Worm (Caenorhabditis elegans) whole organism, L1 larva: ENCODE data around the gene clec-179.

Source experiments
- C34B4.2 ChIP-seq: sonication (generic microtip); optimal IDR thresholded peaks from 2 replicates; lab custom pipeline; 2017; ENCODE audit warnings: mild to moderate bottlenecking, missing genetic modification characterization, missing compliant biosample characterization
- aha-1 ChIP-seq: fragments of 150-350 bp; optimal IDR thresholded peaks from 2 replicates; lab custom pipeline; 2014; ENCODE audit warnings: missing biosample characterization, missing genetic modification characterization
- aly-2 ChIP-seq: fragments of 150-350 bp; optimal IDR thresholded peaks from 2 replicates; lab custom pipeline; 2014; ENCODE audit warnings: missing biosample characterization, missing genetic modification characterization
- blmp-1 ChIP-seq: fragments of 150-350 bp; optimal IDR thresholded peaks from 2 replicates; lab custom pipeline; 2014; ENCODE audit warnings: missing biosample characterization, missing genetic modification characterization
- ceh-63 ChIP-seq: fragments of 200-800 bp; sonication (Bioruptor generic); optimal IDR thresholded peaks from 2 replicates; lab custom pipeline; 2018; ENCODE audit warnings: mild to moderate bottlenecking, missing genetic modification characterization, missing compliant biosample characterization
- ceh-8 ChIP-seq: fragments of 200-800 bp; sonication (Bioruptor generic); optimal IDR thresholded peaks from 2 replicates; lab custom pipeline; 2018; ENCODE audit warnings: mild to moderate bottlenecking, missing genetic modification characterization, moderate library complexity, missing compliant biosample characterization
- efl-1 ChIP-seq, 4 experiments: fragments of 150-350 bp; optimal IDR thresholded peaks in 3 of 4; peaks in 1 of 4; 1 replicate in 1 of 4; 2 replicates in 3 of 4; lab custom pipeline; 2014; ENCODE audit warnings: missing biosample characterization in 2 of 4, missing genetic modification characterization in 2 of 4, missing genetic modification reagents in 2 of 4
- egl-13 ChIP-seq: sonication (generic microtip); optimal IDR thresholded peaks from 2 replicates; lab custom pipeline; 2016; ENCODE audit warnings: missing genotype, missing genetic modification reagents, missing genetic modification characterization, missing compliant biosample characterization
- egl-27 ChIP-seq, 2 experiments: fragments of 150-350 bp in 1 of 2; sonication (generic microtip); optimal IDR thresholded peaks; 3 replicates each; lab custom pipeline; 2017 to 2018; ENCODE audit warnings: missing biosample characterization in 2 of 2, missing genetic modification characterization in 2 of 2, missing genetic modification reagents in 2 of 2
- elt-2 ChIP-seq: sonication (generic microtip); optimal IDR thresholded peaks from 2 replicates; lab custom pipeline; 2016; ENCODE audit warnings: missing genetic modification characterization, mild to moderate bottlenecking, inconsistent platforms, missing compliant biosample characterization, missing genetic modification reagents
- fkh-8 ChIP-seq: sonication (generic microtip); optimal IDR thresholded peaks from 2 replicates; lab custom pipeline; 2016; ENCODE audit warnings: mild to moderate bottlenecking, missing genetic modification characterization, missing compliant biosample characterization
- grh-1 ChIP-seq: fragments of 200-800 bp; sonication (Bioruptor generic); IDR thresholded peaks from 2 replicates; pipeline ENCODE4 v1.3.6; 2022; ENCODE audit warnings: missing genetic modification reagents, missing genetic modification characterization, missing compliant biosample characterization
- hlh-4 ChIP-seq: sonication (generic microtip); optimal IDR thresholded peaks from 2 replicates; lab custom pipeline; 2016; ENCODE audit warnings: mild to moderate bottlenecking, missing genetic modification characterization, missing compliant biosample characterization
- hpl-2 ChIP-seq: fragments of 150-350 bp; optimal IDR thresholded peaks from 2 replicates; lab custom pipeline; 2014; ENCODE audit warnings: missing biosample characterization, missing genetic modification reagents, missing genetic modification characterization
- irx-1 ChIP-seq: sonication (generic microtip); optimal IDR thresholded peaks from 2 replicates; lab custom pipeline; 2016; ENCODE audit warnings: missing genetic modification characterization, missing compliant biosample characterization
- jun-1 ChIP-seq: fragments of 150-350 bp; optimal IDR thresholded peaks from 2 replicates; lab custom pipeline; 2014; ENCODE audit warnings: missing biosample characterization, missing genetic modification reagents, missing genetic modification characterization
- lin-13 ChIP-seq: fragments of 150-350 bp; optimal IDR thresholded peaks from 2 replicates; lab custom pipeline; 2014; ENCODE audit warnings: missing biosample characterization, missing genetic modification reagents, missing genetic modification characterization
- lin-14 ChIP-seq: fragments of 200-800 bp; sonication (Bioruptor generic); optimal IDR thresholded peaks from 2 replicates; lab custom pipeline; 2018; ENCODE audit warnings: mild to moderate bottlenecking, missing genetic modification characterization, moderate library complexity, missing compliant biosample characterization
- lsy-2 ChIP-seq, 2 experiments: fragments of 150-350 bp; optimal IDR thresholded peaks; 2 replicates each; lab custom pipeline; 2014; ENCODE audit warnings: missing biosample characterization in 2 of 2, missing genetic modification characterization in 2 of 2
- mab-9 ChIP-seq: fragments of 200-800 bp; sonication (Bioruptor generic); IDR thresholded peaks from 2 replicates; pipeline ENCODE4 v1.3.6; 2022; ENCODE audit warnings: missing genetic modification reagents, missing genetic modification characterization, missing compliant biosample characterization
- nhr-12 ChIP-seq: sonication (generic microtip); optimal IDR thresholded peaks from 2 replicates; lab custom pipeline; 2017; ENCODE audit warnings: missing biosample characterization, missing genetic modification characterization
- nhr-19 ChIP-seq: fragments of 200-800 bp; sonication (Bioruptor generic); conservative IDR thresholded peaks from 2 replicates; pipeline ENCODE4 v1.3.6; 2022; ENCODE audit warnings: missing genetic modification characterization, missing compliant biosample characterization
- nhr-28 ChIP-seq: fragments of 150-350 bp; optimal IDR thresholded peaks from 2 replicates; lab custom pipeline; 2014; ENCODE audit warnings: missing biosample characterization, missing genetic modification characterization
- sox-4 ChIP-seq: sonication (generic microtip); optimal IDR thresholded peaks from 2 replicates; lab custom pipeline; 2016; ENCODE audit warnings: missing genetic modification characterization, missing compliant biosample characterization
- sptf-1 ChIP-seq: fragments of 150-350 bp; optimal IDR thresholded peaks from 2 replicates; lab custom pipeline; 2014; ENCODE audit warnings: missing biosample characterization, missing genetic modification characterization
- tbx-2 ChIP-seq: sonication (generic microtip); optimal IDR thresholded peaks from 2 replicates; lab custom pipeline; 2016; ENCODE audit warnings: missing genetic modification characterization, missing compliant biosample characterization
- tlp-1 ChIP-seq: fragments of 150-350 bp; optimal IDR thresholded peaks from 2 replicates; lab custom pipeline; 2014; ENCODE audit warnings: missing biosample characterization, missing genetic modification characterization
- unc-62 ChIP-seq: fragments of 150-350 bp; optimal IDR thresholded peaks from 2 replicates; lab custom pipeline; 2014; ENCODE audit warnings: missing biosample characterization, missing genetic modification reagents, missing genetic modification characterization
- vab-15 ChIP-seq: sonication (generic microtip); optimal IDR thresholded peaks from 2 replicates; lab custom pipeline; 2017; ENCODE audit warnings: missing genotype, mild to moderate bottlenecking, missing genetic modification characterization, missing compliant biosample characterization
- ztf-11 ChIP-seq, 2 experiments: sonication (generic microtip); optimal IDR thresholded peaks; 2 replicates each; lab custom pipeline; 2016 to 2017; ENCODE audit warnings: missing genetic modification characterization in 2 of 2, missing biosample characterization in 1 of 2, missing compliant biosample characterization in 1 of 2

The clec-179 gene

DNA sequence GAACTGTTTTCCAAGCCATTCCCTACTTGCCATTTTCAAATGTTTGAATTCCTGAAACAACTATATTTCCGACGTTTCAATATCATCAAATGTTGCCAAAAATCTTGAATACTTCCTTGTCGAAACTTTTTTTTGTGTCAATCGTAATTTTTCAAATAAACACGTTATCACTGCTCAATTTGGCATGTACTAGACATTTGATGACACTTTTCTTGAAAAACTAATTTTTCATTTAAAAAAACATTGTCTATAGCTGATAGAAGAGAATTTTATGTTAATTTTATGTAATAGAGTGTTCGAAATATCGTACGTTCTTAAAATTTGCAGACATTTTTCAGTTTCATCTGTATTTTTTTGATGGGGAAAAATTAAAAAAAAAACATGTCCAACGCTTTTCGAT, 1.7 kb downstream of the clec-179 start:
- TF ChIP-seq sox-4 (tag; lab: Kevin White, UChicago) (no peak), lin-14 (no peak), grh-1 (GFP tag; lab: Robert Waterston, UW) (no peak), tlp-1 (tag; lab: Kevin White, UChicago) (no peak), lsy-2 (tag; optimal IDR thresholded peaks at IDR 0.05; lab: Kevin White, UChicago) (no peak), irx-1 (tag; lab: Kevin White, UChicago) (no peak)

DNA sequence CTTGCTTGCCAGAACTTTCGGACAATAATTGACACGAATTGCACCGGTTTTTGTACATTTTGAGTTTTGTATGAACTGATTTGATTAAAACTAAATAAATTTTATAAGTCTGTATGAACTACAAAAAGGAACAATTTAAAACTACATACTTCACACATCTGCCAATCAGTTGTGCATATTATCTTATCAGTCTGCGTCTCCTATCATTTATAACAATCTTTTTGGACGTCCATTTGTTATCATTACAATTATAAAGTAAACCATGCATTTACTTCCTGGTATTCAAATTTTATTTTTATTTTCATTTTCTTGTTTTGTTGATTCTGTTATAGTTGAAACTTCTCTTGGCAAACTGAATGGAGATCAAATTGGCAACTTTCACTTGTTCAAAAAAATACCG, 4.2 kb downstream of the clec-179 start, which contains the start of gene cest-10:
Gene cest-10 (plus strand): TSS at position 254 of the 400 bp plus-strand sequence.
- TF ChIP-seq ceh-8 (GFP tag; lab: Kevin White, UChicago) = no peak
- TF ChIP-seq elt-2 (tag; lab: Kevin White, UChicago) = peak; percentile 74
- TF ChIP-seq vab-15 (tag; lab: Kevin White, UChicago) = no peak
- TF ChIP-seq efl-1 (optimal IDR thresholded peaks at IDR 0.05; lab: Kevin White, UChicago) = no peak
- TF ChIP-seq efl-1 (GFP tag; optimal IDR thresholded peaks at IDR 0.05 in 1 of 2; lab: Kevin White, UChicago) = peak in 1 of 2 experiments; percentile 50
- no peak for TF ChIP-seq nhr-12
- no peak for TF ChIP-seq unc-62 (GFP tag; lab: Kevin White, UChicago)
- TF ChIP-seq tlp-1 (tag; lab: Kevin White, UChicago) = peak; percentile 32
- TF ChIP-seq lin-13 (GFP tag; lab: Kevin White, UChicago) = no peak
- no peak for TF ChIP-seq ztf-11 (tag; optimal IDR thresholded peaks at IDR 0.05; lab: Kevin White, UChicago)
- TF ChIP-seq sptf-1 = no peak
- TF ChIP-seq jun-1 (tag; lab: Kevin White, UChicago) = peak; percentile 13
- TF ChIP-seq tbx-2 (tag; lab: Kevin White, UChicago) = no peak

DNA sequence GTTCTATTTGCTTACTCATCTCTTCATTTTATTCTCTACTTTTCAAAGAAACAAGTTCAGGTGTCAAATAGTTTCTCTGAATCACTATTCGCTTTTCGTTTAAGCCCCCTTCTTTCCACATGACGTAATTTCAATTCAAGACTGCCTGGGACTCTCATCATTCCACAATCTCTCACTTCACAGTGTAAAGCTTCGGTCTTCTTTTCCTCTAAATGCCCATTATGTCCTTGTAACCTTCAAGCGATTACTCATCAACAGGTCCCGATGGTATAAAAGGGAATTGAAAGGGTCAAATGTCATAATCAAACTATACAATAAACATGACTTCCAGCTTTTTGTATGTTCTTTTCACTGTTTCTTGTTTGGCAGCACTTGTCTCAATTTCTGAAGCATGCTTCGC, 5.6 kb downstream of the clec-179 start, which contains the start of gene C42D4.3:
Gene C42D4.3 (plus strand): TSS at position 298 of the 400 bp plus-strand sequence.
- TF ChIP-seq aly-2 (no peak), C34B4.2 (tag; lab: Kevin White, UChicago) (no peak), mab-9 (GFP tag; lab: Robert Waterston, UW) (no peak), nhr-28 (tag; lab: Kevin White, UChicago) (no peak), blmp-1 (tag; lab: Kevin White, UChicago) (no peak), egl-27 (tag; optimal IDR thresholded peaks at IDR 0.05; lab: Kevin White, UChicago) (no peak)
- TF ChIP-seq, all 84 proteins: peak for 0

DNA sequence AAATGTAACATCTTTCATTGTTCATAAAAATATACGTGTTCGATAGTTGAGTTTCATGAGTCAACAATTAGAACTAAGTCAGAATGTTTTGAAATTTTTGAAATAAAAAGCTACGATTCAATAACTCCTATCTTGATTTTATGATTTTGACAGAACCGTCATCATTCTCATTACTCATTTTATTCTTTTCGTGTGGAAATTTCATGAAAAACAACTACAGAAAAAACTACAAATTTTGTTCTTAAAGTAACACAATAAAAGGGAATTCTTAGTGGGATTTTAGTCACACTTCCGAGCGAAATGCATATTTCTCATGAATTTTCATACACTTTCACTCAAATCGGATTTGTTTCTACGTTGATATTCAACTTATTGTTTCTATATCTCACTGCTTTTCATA, 7.6 kb downstream of the clec-179 start, which contains the start of gene str-44:
Gene str-44 (plus strand): TSS at position 301 of the 400 bp plus-strand sequence.
- no peak for TF ChIP-seq grh-1 (GFP tag; lab: Robert Waterston, UW)
- TF ChIP-seq egl-13 = no peak
- TF ChIP-seq ceh-63 (GFP tag; lab: Kevin White, UChicago) = no peak
- no peak for TF ChIP-seq unc-62 (GFP tag; lab: Kevin White, UChicago)
- no peak for TF ChIP-seq hlh-4 (tag; lab: Kevin White, UChicago)
- TF ChIP-seq hpl-2 (GFP tag; lab: Kevin White, UChicago) = no peak
- TF ChIP-seq nhr-19 (GFP tag; lab: Robert Waterston, UW) = no peak
- TF ChIP-seq, all 84 proteins: peak for 0

DNA sequence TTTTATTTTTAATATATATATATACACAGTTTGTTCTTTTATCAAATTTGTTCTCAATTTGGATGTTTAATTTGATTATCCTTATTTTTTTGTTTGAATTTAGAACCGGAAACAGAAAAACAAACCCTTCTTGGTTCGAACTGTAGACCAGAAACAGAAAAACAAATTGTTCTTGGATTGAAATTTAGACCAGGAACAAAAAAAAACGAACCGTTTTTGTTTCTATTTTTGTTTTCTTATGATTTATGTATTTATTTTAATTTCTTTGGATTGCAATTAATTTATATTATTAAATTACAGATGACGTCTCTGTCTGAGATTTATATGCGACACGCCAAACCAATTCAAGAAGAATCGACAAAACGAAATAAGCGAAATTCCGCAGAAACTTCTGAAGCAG, 9.2 kb downstream of the clec-179 start, which contains the start of gene C42D4.19:
Gene C42D4.19 (plus strand): TSS at position 301 of the 400 bp plus-strand sequence.
- TF ChIP-seq ceh-8 (GFP tag; lab: Kevin White, UChicago) = no peak

DNA sequence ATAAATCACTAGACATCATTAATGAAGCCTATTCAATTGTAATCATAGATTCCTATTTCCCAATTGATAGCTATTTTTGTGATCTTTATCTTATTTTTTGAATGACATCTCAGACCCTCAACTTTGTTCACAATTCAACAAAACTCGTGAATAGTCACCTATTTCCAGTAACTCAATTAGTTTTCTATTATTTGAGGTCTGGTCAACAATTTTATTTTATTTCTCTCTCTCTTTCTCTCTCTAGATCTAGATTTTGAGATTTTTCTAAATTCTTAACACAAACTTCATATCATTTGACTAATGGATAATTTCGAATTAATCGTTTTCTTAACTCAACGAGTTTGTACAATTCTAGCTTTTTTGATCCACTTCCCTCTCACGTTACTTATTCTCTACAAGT, 11.0 kb downstream of the clec-179 start, which contains the start of gene str-1:
Gene str-1 (plus strand): TSS at position 301 of the 400 bp plus-strand sequence.
- TF ChIP-seq aha-1 (tag; lab: Kevin White, UChicago) (no peak), sox-4 (tag; lab: Kevin White, UChicago) (peak; percentile 39), fkh-8 (tag; lab: Kevin White, UChicago) (no peak)
